Worm (Caenorhabditis elegans) whole organism, early embryonic: ENCODE measurements around the gene his-5.

Experiments used
- B0310.2 ChIP-seq: sonication (generic microtip); optimal IDR thresholded peaks from 2 replicates; lab custom pipeline; 2016; ENCODE audit warnings: mild to moderate bottlenecking, missing genetic modification characterization, missing compliant biosample characterization
- F13C5.2 ChIP-seq: sonication (generic microtip); optimal IDR thresholded peaks from 2 replicates; lab custom pipeline; 2017; ENCODE audit warnings: mild to moderate bottlenecking, missing genetic modification characterization, inconsistent platforms, missing compliant biosample characterization
- aly-1 ChIP-seq: sonication (generic microtip); optimal IDR thresholded peaks from 2 replicates; lab custom pipeline; 2016; ENCODE audit warnings: missing genetic modification characterization, missing compliant biosample characterization
- ama-1 ChIP-seq: fragments of 150-350 bp; optimal IDR thresholded peaks from 2 replicates; lab custom pipeline; 2014
- ceh-13 ChIP-seq: fragments of 200-800 bp; sonication (Bioruptor generic); optimal IDR thresholded peaks from 2 replicates; lab custom pipeline; 2018; ENCODE audit warnings: mild to moderate bottlenecking, missing genetic modification characterization, missing compliant biosample characterization
- ceh-36 ChIP-seq: sonication (generic microtip); optimal IDR thresholded peaks from 2 replicates; lab custom pipeline; 2016; ENCODE audit warnings: missing genetic modification characterization, inconsistent platforms, missing compliant biosample characterization
- ets-7 ChIP-seq: sonication (generic microtip); optimal IDR thresholded peaks from 2 replicates; lab custom pipeline; 2016; ENCODE audit warnings: missing genotype, missing genetic modification characterization, missing compliant biosample characterization
- flt-1 ChIP-seq: fragments of 200-800 bp; sonication (Bioruptor generic); IDR thresholded peaks from 2 replicates; pipeline ENCODE4 v1.3.6; 2022; ENCODE audit warnings: missing genetic modification characterization, missing compliant biosample characterization
- hmbx-1 ChIP-seq: sonication (generic microtip); optimal IDR thresholded peaks from 2 replicates; lab custom pipeline; 2016; ENCODE audit warnings: mild to moderate bottlenecking, missing genetic modification characterization, missing compliant biosample characterization
- hmg-4 ChIP-seq: fragments of 200-800 bp; sonication (Bioruptor generic); optimal IDR thresholded peaks from 2 replicates; lab custom pipeline; 2018; ENCODE audit warnings: mild to moderate bottlenecking, missing genetic modification characterization, missing compliant biosample characterization
- hnd-1 ChIP-seq: sonication (generic microtip); optimal IDR thresholded peaks from 2 replicates; lab custom pipeline; 2016; ENCODE audit warnings: missing genetic modification characterization, missing compliant biosample characterization
- pes-1 ChIP-seq: fragments of 200-800 bp; sonication (Bioruptor generic); IDR thresholded peaks from 2 replicates; pipeline ENCODE4 v1.3.6; 2022; ENCODE audit warnings: missing genetic modification reagents, missing genetic modification characterization, missing compliant biosample characterization
- scrt-1 ChIP-seq: fragments of 200-800 bp; sonication (Bioruptor generic); IDR thresholded peaks from 2 replicates; pipeline ENCODE4 v1.3.6; 2022; ENCODE audit warnings: missing genetic modification characterization, missing compliant biosample characterization
- sea-1 ChIP-seq: fragments of 200-800 bp; sonication (Bioruptor generic); conservative IDR thresholded peaks from 2 replicates; pipeline ENCODE4 v1.3.6; 2022; ENCODE audit warnings: missing genetic modification characterization, missing compliant biosample characterization
- tbx-11 ChIP-seq: fragments of 200-800 bp; sonication (Bioruptor generic); IDR thresholded peaks from 2 replicates; pipeline ENCODE4 v1.3.6; 2022; ENCODE audit warnings: missing genetic modification characterization, missing compliant biosample characterization
- tbx-37 ChIP-seq: fragments of 200-800 bp; sonication (Bioruptor generic); conservative IDR thresholded peaks from 2 replicates; pipeline ENCODE4 v1.3.6; 2022; ENCODE audit warnings: missing genetic modification reagents, missing genetic modification characterization, missing compliant biosample characterization
- tra-4 ChIP-seq: sonication (generic microtip); optimal IDR thresholded peaks from 2 replicates; lab custom pipeline; 2017; ENCODE audit warnings: missing genetic modification characterization, missing compliant biosample characterization

his-5 gene

DNA sequence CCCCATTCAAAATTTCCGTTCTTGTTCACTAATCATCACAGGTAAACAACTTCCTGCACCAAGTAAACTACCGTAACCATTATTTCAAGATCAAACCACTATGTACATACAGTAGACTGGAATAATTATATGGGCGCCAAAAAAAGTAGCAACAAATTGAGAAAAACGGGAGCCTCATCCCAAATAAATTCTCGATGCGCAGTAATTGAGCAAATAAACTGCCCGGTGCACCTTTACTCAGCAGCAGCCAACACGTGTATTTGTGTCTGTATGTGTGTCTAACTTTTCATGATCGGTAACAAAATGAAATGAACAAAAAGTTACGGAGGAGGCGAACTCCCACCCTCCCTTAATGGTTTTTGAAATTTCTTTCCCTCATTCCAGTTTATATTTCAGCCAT is 5.8 kb upstream of the his-5 start, which contains the start of gene otpl-5:
Gene otpl-5, plus strand, starts transcription at position 301 of the 400 bp plus-strand sequence.
- TF ChIP-seq tra-4 (tag; lab: Kevin White, UChicago) (no peak), tbx-11 (GFP tag; lab: Robert Waterston, UW) (no peak), F13C5.2 (tag; lab: Kevin White, UChicago) (no peak), ceh-36 (no peak), tbx-37 (GFP tag; lab: Robert Waterston, UW) (no peak), ama-1 (lab: Kevin White, UChicago) (no peak)

DNA sequence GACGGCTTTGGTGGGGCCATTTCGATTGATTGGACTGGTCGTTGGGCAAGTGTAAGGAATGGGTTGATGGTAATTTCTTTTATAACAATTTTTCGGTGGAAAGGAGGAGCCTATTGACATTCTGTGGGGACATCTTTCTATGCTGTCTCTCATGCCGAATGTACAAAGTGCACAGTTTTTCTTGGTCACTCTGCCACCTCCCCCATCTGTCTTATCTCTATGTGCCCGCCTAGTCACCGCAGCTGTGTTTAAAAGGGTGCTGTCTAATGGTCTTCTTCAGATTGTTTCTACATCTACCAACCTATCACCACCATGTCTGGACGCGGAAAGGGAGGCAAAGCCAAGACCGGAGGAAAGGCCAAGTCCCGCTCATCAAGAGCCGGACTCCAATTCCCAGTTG is 1.9 kb upstream of the his-5 start, which contains the start of the genes his-8 and his-7:
Gene his-8, minus strand, starts transcription at position 20 of the 400 bp plus-strand sequence.
Gene his-7, plus strand, starts transcription at position 313 of the 400 bp plus-strand sequence.
- TF ChIP-seq sea-1 (GFP tag; lab: Robert Waterston, UW) = peak; percentile 54; the same call in 1 of the 2 replicates
- TF ChIP-seq tbx-11 (GFP tag; lab: Robert Waterston, UW) = peak; percentile 14; the same call in 1 of the 2 replicates

DNA sequence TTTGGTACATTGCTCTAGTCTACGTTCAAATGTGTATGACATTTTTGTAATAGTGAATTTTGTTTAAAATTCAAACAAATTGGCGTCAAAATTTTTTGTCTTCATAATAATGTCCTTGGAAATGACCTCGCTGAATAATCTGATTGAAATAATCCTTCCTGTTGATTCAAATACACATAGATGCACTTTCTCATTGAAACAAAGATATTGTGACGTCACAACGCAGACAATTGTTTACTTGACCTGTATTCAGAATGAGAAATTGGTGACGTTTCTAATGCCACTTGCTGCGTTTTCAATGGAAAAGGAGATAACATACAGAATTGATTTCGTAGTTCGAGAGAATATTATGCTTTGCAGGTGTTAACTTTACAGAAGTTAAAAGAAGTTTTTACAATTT is 1.1 kb upstream of the his-5 start:
- TF ChIP-seq tbx-11 (GFP tag; lab: Robert Waterston, UW) = no peak

DNA sequence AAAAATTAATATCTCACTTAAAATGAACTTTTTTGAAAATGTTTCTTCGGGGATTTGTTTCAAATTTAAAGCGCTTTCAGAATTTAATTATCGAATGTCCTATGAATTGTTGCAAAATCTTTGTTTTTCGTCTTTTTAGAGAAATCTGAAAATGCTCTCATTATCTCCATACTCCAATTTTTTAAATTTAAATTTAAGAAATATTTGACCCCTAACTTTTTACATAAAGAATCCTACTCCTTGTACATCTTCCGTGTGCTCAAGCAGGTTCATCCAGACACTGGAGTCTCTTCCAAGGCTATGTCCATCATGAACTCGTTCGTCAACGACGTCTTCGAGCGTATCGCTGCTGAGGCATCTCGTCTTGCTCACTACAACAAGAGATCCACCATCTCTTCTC is 1.2 kb downstream of the his-5 start, which contains the start of gene his-39:
Gene his-39, plus strand, starts transcription at position 301 of the 400 bp plus-strand sequence.
- TF ChIP-seq pes-1 (GFP tag; lab: Robert Waterston, UW) = no peak
- no peak for TF ChIP-seq B0310.2
- TF ChIP-seq ceh-36 = no peak
- TF ChIP-seq flt-1 (GFP tag; lab: Robert Waterston, UW) = no peak
- no peak for TF ChIP-seq hnd-1 (tag; lab: Kevin White, UChicago)
- no peak for TF ChIP-seq ets-7 (tag; lab: Kevin White, UChicago)

DNA sequence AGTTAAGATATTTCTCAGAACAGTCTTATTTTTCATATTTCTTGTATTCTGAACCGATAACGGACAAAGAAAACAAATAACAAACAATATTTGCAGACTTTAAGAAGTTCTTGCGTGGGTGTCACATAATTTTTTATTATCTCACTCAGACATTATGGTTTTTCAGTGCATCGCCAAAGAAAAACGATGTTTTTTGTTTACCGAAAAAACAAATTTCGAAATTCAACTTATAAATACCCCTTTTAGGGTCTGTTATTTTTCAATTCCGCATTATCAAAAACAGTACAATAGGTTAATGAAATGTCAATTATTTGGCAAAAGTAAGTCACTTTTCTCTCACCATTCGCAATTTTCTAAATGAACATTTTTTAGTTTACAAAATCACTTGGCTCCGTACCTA is 2.0 kb downstream of the his-5 start, which contains the start of gene otpl-4:
Gene otpl-4, plus strand, starts transcription at position 301 of the 400 bp plus-strand sequence.
- no peak for TF ChIP-seq B0310.2
- TF ChIP-seq hnd-1 (tag; lab: Kevin White, UChicago) = no peak
- no peak for TF ChIP-seq tbx-11 (GFP tag; lab: Robert Waterston, UW)
- no peak for TF ChIP-seq ceh-13 (GFP tag; lab: Kevin White, UChicago)
- no peak for TF ChIP-seq tra-4 (tag; lab: Kevin White, UChicago)
- no peak for TF ChIP-seq ets-7 (tag; lab: Kevin White, UChicago)
- TF ChIP-seq aly-1 (tag; lab: Kevin White, UChicago) = no peak
- no peak for TF ChIP-seq ceh-36
- no peak for TF ChIP-seq scrt-1 (GFP tag; lab: Robert Waterston, UW)
- no peak for TF ChIP-seq ama-1 (lab: Kevin White, UChicago)
- TF ChIP-seq F13C5.2 (tag; lab: Kevin White, UChicago) = no peak
- no peak for TF ChIP-seq flt-1 (GFP tag; lab: Robert Waterston, UW)

DNA sequence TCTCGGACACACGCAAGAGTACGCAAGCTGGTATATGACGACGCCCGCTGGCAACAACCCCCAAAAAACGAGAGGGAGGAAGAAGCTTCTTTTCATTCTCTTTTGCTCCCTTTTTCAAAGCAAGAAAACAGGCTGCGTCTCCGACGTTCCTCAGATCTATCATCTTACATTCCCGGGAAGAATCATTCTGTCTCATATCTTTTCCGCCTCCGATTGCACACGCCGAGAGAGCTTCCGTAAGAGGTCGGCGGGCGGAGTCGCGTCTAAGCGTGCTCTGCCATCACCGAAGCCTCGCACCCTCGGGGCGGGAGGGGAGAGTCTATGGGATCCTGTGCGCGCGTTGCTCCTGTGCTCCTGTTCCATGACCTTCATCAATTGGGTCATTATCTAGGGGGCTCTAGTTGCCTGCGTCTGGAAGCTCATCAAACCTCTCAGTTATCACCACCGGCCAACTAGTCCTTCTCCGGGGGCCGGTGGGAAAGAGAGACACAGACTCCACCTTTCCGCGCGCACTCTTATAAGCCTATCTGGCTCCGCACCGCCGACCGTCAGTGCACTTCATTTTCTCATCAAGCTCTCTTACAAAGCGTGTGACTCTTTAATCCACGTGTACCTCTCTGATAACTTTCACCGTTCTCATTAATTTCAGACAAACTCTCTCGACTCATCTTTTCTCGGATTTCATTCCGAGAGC is 10.7 kb downstream of the his-5 start, which contains the start of the genes slc-17.8 and asns-1:
Gene slc-17.8, minus strand, starts transcription at position 51 of the 694 bp plus-strand sequence.
Gene asns-1, plus strand, starts transcription at position 644 of the 694 bp plus-strand sequence.
- TF ChIP-seq ceh-13 (GFP tag; lab: Kevin White, UChicago) (no peak), tbx-11 (GFP tag; lab: Robert Waterston, UW) (no peak), hmg-4 (GFP tag; lab: Kevin White, UChicago) (no peak), hmbx-1 (tag; lab: Kevin White, UChicago) (no peak), pes-1 (GFP tag; lab: Robert Waterston, UW) (no peak)

DNA sequence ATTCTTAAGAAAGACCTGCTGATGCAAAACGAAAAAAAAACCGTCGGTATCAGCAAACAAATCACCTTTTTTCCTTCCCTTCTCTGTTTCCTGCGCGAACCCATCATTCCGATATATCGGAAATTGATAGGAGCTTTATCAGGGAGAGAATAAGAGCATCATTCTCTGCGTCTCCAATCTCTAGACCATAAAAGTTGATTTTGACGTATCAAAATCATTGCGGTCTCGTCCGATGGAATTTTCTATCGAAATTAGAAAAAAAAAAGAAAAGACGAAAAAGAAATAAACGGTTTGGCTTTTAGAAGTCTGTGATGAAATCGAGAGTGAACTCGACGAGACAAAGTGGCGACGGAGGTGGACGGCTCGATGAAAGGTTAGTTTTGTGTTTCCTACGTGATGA is 14.0 kb downstream of the his-5 start, which contains the start of gene stdh-4:
Gene stdh-4, plus strand, starts transcription at position 301 of the 400 bp plus-strand sequence.
- no peak for TF ChIP-seq sea-1 (GFP tag; lab: Robert Waterston, UW)
- no peak for TF ChIP-seq F13C5.2 (tag; lab: Kevin White, UChicago)
- no peak for TF ChIP-seq hmg-4 (GFP tag; lab: Kevin White, UChicago)
- TF ChIP-seq hmbx-1 (tag; lab: Kevin White, UChicago) = no peak
- no peak for TF ChIP-seq ets-7 (tag; lab: Kevin White, UChicago)
- no peak for TF ChIP-seq pes-1 (GFP tag; lab: Robert Waterston, UW)
- TF ChIP-seq tbx-11 (GFP tag; lab: Robert Waterston, UW) = no peak

ce11 chrV:8552460-8552859 is 17.4 kb downstream of the his-5 start, which contains the start of gene acr-15:
acr-15 (plus strand) TSS chrV:8552695.
- no peak for TF ChIP-seq ama-1 (lab: Kevin White, UChicago)

- TF ChIP-seq F13C5.2 (tag; lab: Kevin White, UChicago) (no peak), hnd-1 (tag; lab: Kevin White, UChicago) (no peak), flt-1 (GFP tag; lab: Robert Waterston, UW) (no peak), hmg-4 (GFP tag; lab: Kevin White, UChicago) (no peak), ama-1 (lab: Kevin White, UChicago) (no peak), pes-1 (GFP tag; lab: Robert Waterston, UW) (no peak), sea-1 (GFP tag; lab: Robert Waterston, UW) (no peak), aly-1 (tag; lab: Kevin White, UChicago) (no peak), ets-7 (tag; lab: Kevin White, UChicago) (no peak), tbx-11 (GFP tag; lab: Robert Waterston, UW) (no peak), ceh-13 (GFP tag; lab: Kevin White, UChicago) (no peak), tra-4 (tag; lab: Kevin White, UChicago) (no peak), B0310.2 (no peak), hmbx-1 (tag; lab: Kevin White, UChicago) (no peak), ceh-36 (no peak)
Measured at ce11 chrV:8555955-8556354, 20.9 kb downstream of the his-5 start.
